Worm (Caenorhabditis elegans): ENCODE results near the gene F19C7.4.
A peak's percentile ranks its signal among the peaks of the same experiment; 100 is the strongest.

Gene F19C7.4

ce11 chrIV:4574051-4574450, 28.6 kb upstream of the F19C7.4 start:
- TF ChIP-seq unc-3 (GFP tag; conservative IDR thresholded peaks at IDR 0.05) (no peak), unc-3 (tag; optimal IDR thresholded peaks at IDR 0.05) (no peak), elt-4 (tag; optimal IDR thresholded peaks at IDR 0.05) (no peak), ceh-24 (tag; optimal IDR thresholded peaks at IDR 0.05) (no peak), hlh-6 (tag; optimal IDR thresholded peaks at IDR 0.05) (no peak), ceh-22 (tag; optimal IDR thresholded peaks at IDR 0.05) (no peak), odd-2 (tag; optimal IDR thresholded peaks at IDR 0.05) (no peak), Y22D7AL.16 (tag; optimal IDR thresholded peaks at IDR 0.05) (no peak), unc-42 (tag; optimal IDR thresholded peaks at IDR 0.05) (no peak), ref-2 (tag; optimal IDR thresholded peaks at IDR 0.05) (no peak), tbx-7 (tag; optimal IDR thresholded peaks at IDR 0.05) (no peak), C08G9.2 (tag; optimal IDR thresholded peaks at IDR 0.05) (no peak), nfya-1 (tag; optimal IDR thresholded peaks at IDR 0.05) (no peak), ceh-18 (tag; optimal IDR thresholded peaks at IDR 0.05) (no peak), hlh-8 (tag; optimal IDR thresholded peaks at IDR 0.05) (no peak), ceh-19 (GFP tag; optimal IDR thresholded peaks at IDR 0.05) (no peak), pag-3 (tag; optimal IDR thresholded peaks at IDR 0.05; ENCODE audit: borderline replicate concordance) (no peak), pha-2 (tag; optimal IDR thresholded peaks at IDR 0.05) (no peak), ama-1 (optimal IDR thresholded peaks at IDR 0.05) (no peak), dve-1 (tag; optimal IDR thresholded peaks at IDR 0.05) (no peak), ceh-34 (tag; optimal IDR thresholded peaks at IDR 0.05) (no peak)

- TF ChIP-seq odd-2 (tag; optimal IDR thresholded peaks at IDR 0.05) = no peak
- TF ChIP-seq unc-86 (tag; optimal IDR thresholded peaks at IDR 0.05) = no peak
- no peak for TF ChIP-seq unc-3 (GFP tag; conservative IDR thresholded peaks at IDR 0.05)
- no peak for TF ChIP-seq unc-3 (tag; optimal IDR thresholded peaks at IDR 0.05)
- no peak for TF ChIP-seq pha-4 (tag; optimal IDR thresholded peaks at IDR 0.05)
- TF ChIP-seq syd-9 (tag; optimal IDR thresholded peaks at IDR 0.05) = no peak
- TF ChIP-seq ceh-22 (tag; optimal IDR thresholded peaks at IDR 0.05) = no peak
- no peak for TF ChIP-seq Y22D7AL.16 (tag; optimal IDR thresholded peaks at IDR 0.05)
- TF ChIP-seq K09A11.1 (tag; optimal IDR thresholded peaks at IDR 0.05; ENCODE audit: insufficient read depth) = no peak
- TF ChIP-seq ceh-48 (tag; optimal IDR thresholded peaks at IDR 0.05) = no peak
- no peak for TF ChIP-seq ceh-31 (tag; optimal IDR thresholded peaks at IDR 0.05)
- no peak for TF ChIP-seq pax-1 (tag; optimal IDR thresholded peaks at IDR 0.05)
- no peak for TF ChIP-seq eyg-1 (tag; optimal IDR thresholded peaks at IDR 0.05)
- no peak for TF ChIP-seq ahr-1 (tag; optimal IDR thresholded peaks at IDR 0.05)
- no peak for TF ChIP-seq ttx-3 (tag; optimal IDR thresholded peaks at IDR 0.05)
- TF ChIP-seq dmd-4 (tag; optimal IDR thresholded peaks at IDR 0.05; ENCODE audit: borderline replicate concordance) = no peak
Measured at ce11 chrIV:4576847-4577246, 25.8 kb upstream of the F19C7.4 start.

ce11 chrIV:4579472-4579871, 23.2 kb upstream of the F19C7.4 start:
- TF ChIP-seq lin-11 (tag; optimal IDR thresholded peaks at IDR 0.05) (no peak), ceh-48 (tag; optimal IDR thresholded peaks at IDR 0.05) (no peak), ceh-24 (tag; optimal IDR thresholded peaks at IDR 0.05) (no peak)

ce11 chrIV:4585991-4586390, 16.7 kb upstream of the F19C7.4 start:
- TF ChIP-seq ceh-24 (tag; optimal IDR thresholded peaks at IDR 0.05) (no peak), ceh-9 (tag; optimal IDR thresholded peaks at IDR 0.05) (no peak), dve-1 (tag; optimal IDR thresholded peaks at IDR 0.05) (no peak), fkh-10 (GFP tag; optimal IDR thresholded peaks at IDR 0.05) (peak; percentile 62), fax-1 (tag; optimal IDR thresholded peaks at IDR 0.05) (peak; percentile 15), C08G9.2 (tag; optimal IDR thresholded peaks at IDR 0.05) (no peak), dmd-4 (tag; optimal IDR thresholded peaks at IDR 0.05; ENCODE audit: borderline replicate concordance) (no peak), K02D7.2 (tag; optimal IDR thresholded peaks at IDR 0.05) (no peak), ref-2 (tag; optimal IDR thresholded peaks at IDR 0.05) (no peak), K09A11.1 (tag; optimal IDR thresholded peaks at IDR 0.05; ENCODE audit: insufficient read depth) (no peak), pat-9 (tag; optimal IDR thresholded peaks at IDR 0.05) (no peak), tbx-2 (tag; optimal IDR thresholded peaks at IDR 0.05) (no peak), hlh-15 (tag; optimal IDR thresholded peaks at IDR 0.05) (no peak), ceh-14 (tag; optimal IDR thresholded peaks at IDR 0.05) (peak; percentile 78), sox-2 (GFP tag; IDR thresholded peaks at IDR 0.05) (no peak), ceh-34 (tag; optimal IDR thresholded peaks at IDR 0.05) (no peak), syd-9 (tag; optimal IDR thresholded peaks at IDR 0.05) (no peak), T23F11.4 (GFP tag; optimal IDR thresholded peaks at IDR 0.05) (no peak), ttx-3 (tag; optimal IDR thresholded peaks at IDR 0.05) (no peak), ahr-1 (tag; optimal IDR thresholded peaks at IDR 0.05) (no peak), unc-86 (tag; optimal IDR thresholded peaks at IDR 0.05) (no peak), nfya-1 (tag; optimal IDR thresholded peaks at IDR 0.05) (peak; percentile 17), C38D4.7 (GFP tag; optimal IDR thresholded peaks at IDR 0.05) (no peak), unc-3 (GFP tag; conservative IDR thresholded peaks at IDR 0.05) (no peak), unc-3 (tag; optimal IDR thresholded peaks at IDR 0.05) (no peak), hlh-6 (tag; optimal IDR thresholded peaks at IDR 0.05) (no peak), ceh-31 (tag; optimal IDR thresholded peaks at IDR 0.05) (peak; percentile 70), elt-4 (tag; optimal IDR thresholded peaks at IDR 0.05) (no peak), ceh-48 (tag; optimal IDR thresholded peaks at IDR 0.05) (no peak), mec-3 (tag; optimal IDR thresholded peaks at IDR 0.05; ENCODE audit: borderline replicate concordance) (no peak)
